Worm (Caenorhabditis elegans): ENCODE data around the gene clec-232.
"Not testable (repeated sequence)": the region's sequence is repeated elsewhere in the genome, so short reads cannot be mapped to it uniquely, and the experiment has no call there.

ce11 chrV:15929882-15930281, 46.1 kb upstream of the clec-232 start, which contains the start of gene srbc-77:
- not testable (repeated sequence) for TF ChIP-seq attf-3 (GFP tag; conservative IDR thresholded peaks at IDR 0.05); F39B2.1 (GFP tag; IDR thresholded peaks at IDR 0.05); F49E8.2 (tag; optimal IDR thresholded peaks at IDR 0.05; ENCODE audit: insufficient read depth); ztf-25 (GFP tag; IDR thresholded peaks at IDR 0.05); nfya-1 (tag; optimal IDR thresholded peaks at IDR 0.05; ENCODE audit: borderline replicate concordance, insufficient read depth); nhr-27 (tag; optimal IDR thresholded peaks at IDR 0.05); snpc-4 (GFP tag; optimal IDR thresholded peaks at IDR 0.05); snpc-4 (tag; optimal IDR thresholded peaks at IDR 0.05); tlf-1 (GFP tag; optimal IDR thresholded peaks at IDR 0.05); unc-62 (GFP tag; optimal IDR thresholded peaks at IDR 0.05); ztf-18 (tag; optimal IDR thresholded peaks at IDR 0.05)

Data from whole organism, young adult.